Comparison of ENCODE assay signal across 2 fruit fly cellular contexts in genomic region chr3R:23880280-23880679, dm6.
A peak's percentile ranks its signal among the peaks of the same experiment; 100 is the strongest.
TF ChIP-seq lines count a peak whose summit lies in the region.

No protein-coding gene starts in this region.

- no peak for TF ChIP-seq CTCF in whole organism, embryonic (GFP tag; optimal IDR thresholded peaks at IDR 0.05; lab: Kevin White, UChicago)

TF ChIP-seq in whole organism, embryonic, 481 proteins besides CTCF, POLR2A, EP300 and RAD21:
- no peak for TF ChIP-seq TFAM (GFP tag; optimal IDR thresholded peaks at IDR 0.05; lab: Kevin White, UChicago)
- TF ChIP-seq CG34422 (GFP tag; IDR thresholded peaks at IDR 0.05; lab: Robert Waterston, UW), result no peak
- no peak for TF ChIP-seq Chrac-16 (GFP tag; optimal IDR thresholded peaks at IDR 0.05; lab: Kevin White, UChicago)
- TF ChIP-seq CG15479 (GFP tag; optimal IDR thresholded peaks at IDR 0.05; lab: Kevin White, UChicago), result peak; percentile 65
- peak in 1 of 2 experiments; percentile 49 for TF ChIP-seq tll (GFP tag; optimal IDR thresholded peaks at IDR 0.05; lab: Kevin White, UChicago)

TF ChIP-seq in whole organism, prepupa, 60 proteins besides CTCF, POLR2A, EP300 and RAD21:
- TF ChIP-seq Hr38 (GFP tag; optimal IDR thresholded peaks at IDR 0.05; lab: Kevin White, UChicago) (no peak), svp (GFP tag; lab: Kevin White, UChicago) (peak; percentile 91), Eip78C (GFP tag; lab: Kevin White, UChicago) (peak; percentile 39)
